Fruit fly (Drosophila melanogaster): ENCODE measurements around the gene RpS20.

The RpS20 gene

DNA sequence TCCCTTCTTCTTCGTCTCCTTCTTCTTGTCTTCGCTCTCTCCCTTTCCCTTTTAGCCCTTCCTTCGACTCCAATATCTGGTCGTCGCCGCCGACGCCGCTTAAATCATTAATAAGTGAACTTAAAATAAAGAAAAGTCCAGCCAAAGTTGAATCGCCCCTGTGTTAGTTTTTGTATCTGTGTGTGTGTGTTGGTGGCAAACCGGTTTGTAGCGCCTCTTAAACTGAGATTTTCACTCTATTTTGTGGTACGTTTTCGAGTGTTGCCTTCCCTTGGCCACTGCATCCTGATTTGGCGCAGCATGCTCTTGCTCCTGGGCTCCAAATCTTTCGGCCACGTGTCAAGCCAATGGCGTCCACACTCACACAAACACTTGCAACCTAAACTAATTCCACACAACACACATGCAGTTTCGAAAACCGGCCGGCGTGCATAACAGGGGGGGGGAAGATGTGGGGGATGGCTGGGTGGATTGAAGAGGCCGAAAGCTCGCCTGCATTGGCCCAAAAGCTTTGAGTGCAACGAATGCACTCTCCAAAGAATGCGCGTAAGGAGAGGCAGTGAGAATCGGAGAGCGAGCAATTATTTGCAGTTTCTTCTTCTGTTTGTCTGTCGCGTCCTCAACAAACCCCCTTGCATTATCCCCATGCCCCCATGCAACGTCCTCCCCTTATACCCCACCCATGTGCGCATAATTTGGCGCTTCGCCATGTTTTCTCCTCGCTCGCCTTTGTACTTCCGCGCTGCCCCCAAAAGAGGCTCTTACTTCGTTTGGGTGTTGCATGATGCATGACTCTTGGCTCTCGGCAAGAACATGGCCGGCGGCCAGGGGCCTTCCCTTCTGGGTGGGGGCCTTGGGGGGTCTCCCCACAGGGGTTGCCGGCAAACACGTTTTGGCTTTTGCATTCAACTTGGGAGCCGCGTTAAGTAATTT is 37.3 kb upstream of the RpS20 start:
- TF ChIP-seq CG17806 (tag; optimal IDR thresholded peaks at IDR 0.05) (no peak), CG9948 (tag; optimal IDR thresholded peaks at IDR 0.05) (no peak), Pif1B (GFP tag; optimal IDR thresholded peaks at IDR 0.05) (no peak), rn (GFP tag; IDR thresholded peaks at IDR 0.05) (peak; percentile 43; the same call in 1 of the 2 replicates), Ets98B (GFP tag; IDR thresholded peaks at IDR 0.05) (peak; percentile 84), CG15710 (tag; optimal IDR thresholded peaks at IDR 0.05) (peak; percentile 21), CG8159 (tag; optimal IDR thresholded peaks at IDR 0.05) (peak; percentile 41), D1 (tag; optimal IDR thresholded peaks at IDR 0.05) (no peak), CG8301 (tag; optimal IDR thresholded peaks at IDR 0.05) (peak; percentile 12), CG10348 (GFP tag; IDR thresholded peaks at IDR 0.05) (0 out of 2 replicates have a peak, but pooled peaks have one; percentile 8), CG32121 (GFP tag; IDR thresholded peaks at IDR 0.05) (peak; percentile 92), EcR (GFP tag; optimal IDR thresholded peaks at IDR 0.05) (peak; percentile 64), CG4496 (GFP tag; IDR thresholded peaks at IDR 0.05) (peak; percentile 82), CG34367 (tag; optimal IDR thresholded peaks at IDR 0.05) (no peak), Pif1A (GFP tag; optimal IDR thresholded peaks at IDR 0.05) (no peak), CG14655 (GFP tag; optimal IDR thresholded peaks at IDR 0.05) (peak; percentile 37), gl (tag; optimal IDR thresholded peaks at IDR 0.05) (peak; percentile 18), CG12605 (GFP tag; IDR thresholded peaks at IDR 0.05) (peak; percentile 75), Snoo (tag; optimal IDR thresholded peaks at IDR 0.05) (peak; percentile 7), CG13204 (GFP tag; optimal IDR thresholded peaks at IDR 0.05) (peak; percentile 84), fd96Ca (GFP tag; IDR thresholded peaks at IDR 0.05) (peak; percentile 81)

DNA sequence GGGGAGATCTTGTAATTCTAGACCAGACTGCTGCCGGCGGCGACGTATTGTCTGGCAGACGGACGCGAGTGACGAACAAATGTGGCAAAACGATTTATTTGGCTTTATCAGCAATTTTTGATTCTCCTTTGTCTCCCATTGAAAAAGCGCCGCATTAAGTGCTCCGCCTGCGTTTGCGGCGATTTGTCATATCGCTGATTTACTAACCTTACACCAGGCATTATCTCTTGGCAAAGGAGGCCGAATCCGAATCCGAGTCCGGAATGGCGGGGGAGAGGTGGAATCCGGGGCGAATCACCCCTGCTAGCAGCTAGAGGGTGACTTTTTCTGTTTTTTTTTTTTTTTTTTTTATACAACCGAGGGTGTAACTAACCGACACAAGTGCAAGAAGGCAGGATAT is 33.4 kb upstream of the RpS20 start:
- TF ChIP-seq CG14655 (GFP tag; optimal IDR thresholded peaks at IDR 0.05) (no peak), CG15710 (tag; optimal IDR thresholded peaks at IDR 0.05) (no peak), CG32121 (GFP tag; IDR thresholded peaks at IDR 0.05) (no peak), CG17806 (tag; optimal IDR thresholded peaks at IDR 0.05) (no peak), Snoo (tag; optimal IDR thresholded peaks at IDR 0.05) (no peak), fd96Ca (GFP tag; IDR thresholded peaks at IDR 0.05) (no peak), rn (GFP tag; IDR thresholded peaks at IDR 0.05) (no peak), CG13204 (GFP tag; optimal IDR thresholded peaks at IDR 0.05) (no peak), Pif1A (GFP tag; optimal IDR thresholded peaks at IDR 0.05) (no peak), D1 (tag; optimal IDR thresholded peaks at IDR 0.05) (no peak), gl (tag; optimal IDR thresholded peaks at IDR 0.05) (no peak)

DNA sequence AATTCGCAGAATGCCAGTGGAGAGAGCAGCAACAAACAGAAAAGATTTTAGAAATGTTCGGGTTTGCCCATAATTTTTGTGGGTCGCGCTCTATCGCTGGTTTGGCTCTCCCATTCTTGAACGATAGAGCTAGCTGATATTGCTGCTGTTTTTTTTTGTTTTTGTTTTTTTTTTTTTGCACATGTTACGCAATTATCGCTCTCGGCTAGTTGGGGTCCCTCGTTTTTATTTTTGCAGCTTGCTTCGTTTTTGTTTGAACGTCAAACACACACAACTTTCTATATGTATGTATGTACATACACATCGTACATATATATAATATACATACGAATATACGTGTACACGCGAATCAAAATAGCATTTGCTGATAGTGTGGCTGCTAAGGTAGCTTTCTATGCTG is 31.5 kb upstream of the RpS20 start:
- TF ChIP-seq CG17806 (tag; optimal IDR thresholded peaks at IDR 0.05) (no peak), Ets98B (GFP tag; IDR thresholded peaks at IDR 0.05) (peak; percentile 65), CG8301 (tag; optimal IDR thresholded peaks at IDR 0.05) (no peak), Snoo (tag; optimal IDR thresholded peaks at IDR 0.05) (no peak), D1 (tag; optimal IDR thresholded peaks at IDR 0.05) (no peak), rn (GFP tag; IDR thresholded peaks at IDR 0.05) (no peak), CG4496 (GFP tag; IDR thresholded peaks at IDR 0.05) (peak; percentile 79), CG12605 (GFP tag; IDR thresholded peaks at IDR 0.05) (peak; percentile 63), Pif1B (GFP tag; optimal IDR thresholded peaks at IDR 0.05) (no peak), CG32121 (GFP tag; IDR thresholded peaks at IDR 0.05) (peak; percentile 79), CG8159 (tag; optimal IDR thresholded peaks at IDR 0.05) (no peak), CG14655 (GFP tag; optimal IDR thresholded peaks at IDR 0.05) (no peak)

DNA sequence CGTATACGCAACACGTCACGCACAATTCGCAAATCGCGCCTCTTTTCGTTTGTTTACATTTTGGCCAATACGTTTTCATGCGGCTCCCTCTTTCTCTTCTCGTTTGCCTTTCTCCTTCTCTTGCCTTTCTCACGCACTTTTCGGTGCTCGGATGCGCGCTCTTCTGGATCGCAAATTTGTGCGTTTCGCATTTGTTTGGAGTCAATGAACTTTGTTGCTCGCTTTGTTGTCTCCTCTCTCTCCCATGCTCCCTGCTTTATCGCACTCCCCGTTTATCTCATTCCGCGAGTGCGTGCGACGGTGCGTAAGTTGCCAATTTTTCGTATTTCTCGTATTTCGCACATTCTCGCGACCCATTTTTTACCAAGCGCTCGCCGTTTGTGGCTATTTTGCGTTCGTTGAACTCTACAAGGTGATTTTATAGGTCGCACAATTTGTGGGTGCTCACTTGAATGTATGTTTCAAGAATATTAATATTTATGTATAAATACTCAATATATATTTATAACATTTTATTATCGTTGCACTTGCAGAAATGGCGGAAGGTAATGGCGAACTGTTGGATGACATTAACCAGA is 30.7 kb upstream of the RpS20 start:
- TF ChIP-seq rn (GFP tag; IDR thresholded peaks at IDR 0.05) = no peak
- no peak for TF ChIP-seq CG32121 (GFP tag; IDR thresholded peaks at IDR 0.05)
- no peak for TF ChIP-seq Snoo (tag; optimal IDR thresholded peaks at IDR 0.05)
- TF ChIP-seq CG8159 (tag; optimal IDR thresholded peaks at IDR 0.05) = no peak
- peak; percentile 90 for TF ChIP-seq EcR (GFP tag; optimal IDR thresholded peaks at IDR 0.05)
- TF ChIP-seq CG17806 (tag; optimal IDR thresholded peaks at IDR 0.05) = no peak
- 0 out of 3 replicates have a peak, but pooled peaks have one; percentile 25 for TF ChIP-seq CG4496 (GFP tag; IDR thresholded peaks at IDR 0.05)
- no peak for TF ChIP-seq CG14655 (GFP tag; optimal IDR thresholded peaks at IDR 0.05)
- no peak for TF ChIP-seq CG15710 (tag; optimal IDR thresholded peaks at IDR 0.05)
- TF ChIP-seq Ets98B (GFP tag; IDR thresholded peaks at IDR 0.05) = no peak
- TF ChIP-seq CG34367 (tag; optimal IDR thresholded peaks at IDR 0.05) = no peak
- no peak for TF ChIP-seq CG12605 (GFP tag; IDR thresholded peaks at IDR 0.05)
- no peak for TF ChIP-seq gl (tag; optimal IDR thresholded peaks at IDR 0.05)
- no peak for TF ChIP-seq Pif1A (GFP tag; optimal IDR thresholded peaks at IDR 0.05)
- no peak for TF ChIP-seq CG9948 (tag; optimal IDR thresholded peaks at IDR 0.05)
- TF ChIP-seq CG13204 (GFP tag; optimal IDR thresholded peaks at IDR 0.05) = no peak
- TF ChIP-seq CG8301 (tag; optimal IDR thresholded peaks at IDR 0.05) = no peak

DNA sequence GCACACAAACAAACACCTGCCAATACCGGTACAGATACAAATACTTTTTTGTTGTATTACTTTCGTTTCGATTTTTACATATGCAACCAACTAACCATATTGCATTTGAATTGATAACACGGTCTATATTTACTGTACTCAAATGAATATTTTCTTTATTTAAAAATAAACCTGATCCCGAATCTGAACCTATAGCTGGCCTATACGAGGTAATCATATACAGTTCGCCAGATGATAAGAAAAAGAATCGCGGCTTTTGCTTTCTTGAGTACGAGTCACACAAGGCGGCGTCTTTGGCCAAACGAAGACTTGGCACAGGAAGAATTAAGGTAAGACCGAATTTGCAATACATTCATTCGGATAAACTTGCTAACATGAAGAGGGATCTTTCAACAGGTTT is 25.0 kb upstream of the RpS20 start:
- TF ChIP-seq CG8159 (tag; optimal IDR thresholded peaks at IDR 0.05) (no peak), CG13204 (GFP tag; optimal IDR thresholded peaks at IDR 0.05) (no peak), CG8301 (tag; optimal IDR thresholded peaks at IDR 0.05) (no peak), D1 (tag; optimal IDR thresholded peaks at IDR 0.05) (no peak), EcR (GFP tag; optimal IDR thresholded peaks at IDR 0.05) (no peak)

All from whole organism, pupa.